Fruit fly (Drosophila melanogaster) whole organism, embryonic: ENCODE measurements around the gene Elo68alpha.

Source experiments
- ATbp ChIP-seq: fragments of 200-800 bp; sonication (Bioruptor generic); optimal IDR thresholded peaks from 2 replicates; lab custom pipeline; 2017; ENCODE audit warnings: missing biosample characterization, mild to moderate bottlenecking, missing genetic modification characterization, missing genetic modification reagents
- Antp ChIP-seq: fragments of 200-800 bp; sonication (Bioruptor generic); optimal IDR thresholded peaks from 3 replicates; lab custom pipeline; 2016; ENCODE audit warnings: missing biosample characterization, missing genetic modification characterization
- Asciz ChIP-seq: fragments of 200-800 bp; sonication (Bioruptor generic); optimal IDR thresholded peaks from 2 replicates; lab custom pipeline; 2017; ENCODE audit warnings: missing biosample characterization, mild to moderate bottlenecking, missing genetic modification characterization, missing genetic modification reagents
- C15 ChIP-seq: fragments of 200-800 bp; sonication (Bioruptor generic); IDR thresholded peaks from 3 replicates; pipeline ENCODE4 v1.3.6; 2022; ENCODE audit warnings: missing biosample characterization, missing genetic modification characterization
- CG10267 ChIP-seq: fragments of 200-800 bp; sonication (Bioruptor generic); optimal IDR thresholded peaks from 2 replicates; lab custom pipeline; 2018; ENCODE audit warnings: missing biosample characterization, mild to moderate bottlenecking, missing genetic modification characterization, moderate library complexity
- CG10543 ChIP-seq: fragments of 200-800 bp; sonication (Bioruptor generic); optimal IDR thresholded peaks from 3 replicates; lab custom pipeline; 2017; ENCODE audit warnings: missing biosample characterization, mild to moderate bottlenecking, missing genetic modification characterization, moderate library complexity
- CG10979 ChIP-seq: fragments of 200-800 bp; sonication (Bioruptor generic); optimal IDR thresholded peaks from 2 replicates; lab custom pipeline; 2018; ENCODE audit warnings: missing biosample characterization, mild to moderate bottlenecking, missing genetic modification characterization, moderate library complexity
- CG12071 ChIP-seq: fragments of 200-800 bp; sonication (Bioruptor generic); optimal IDR thresholded peaks from 3 replicates; lab custom pipeline; 2018; ENCODE audit warnings: missing biosample characterization, mild to moderate bottlenecking, missing genetic modification characterization
- CG13424 ChIP-seq: fragments of 200-800 bp; sonication (Bioruptor generic); optimal IDR thresholded peaks from 2 replicates; lab custom pipeline; 2019; ENCODE audit warnings: missing biosample characterization, mild to moderate bottlenecking, missing genetic modification characterization, moderate library complexity
- CG14710 ChIP-seq: fragments of 200-800 bp; sonication (Bioruptor generic); optimal IDR thresholded peaks from 3 replicates; lab custom pipeline; 2019; ENCODE audit warnings: missing biosample characterization, mild to moderate bottlenecking, missing genetic modification characterization, moderate library complexity
- CG15514 ChIP-seq: fragments of 200-800 bp; sonication (Bioruptor generic); optimal IDR thresholded peaks from 3 replicates; lab custom pipeline; 2017; ENCODE audit warnings: missing biosample characterization, missing genetic modification characterization, mild to moderate bottlenecking, moderate library complexity, missing genetic modification reagents
- CG1603 ChIP-seq: fragments of 200-800 bp; sonication (Bioruptor generic); optimal IDR thresholded peaks from 2 replicates; lab custom pipeline; 2019; ENCODE audit warnings: missing biosample characterization, mild to moderate bottlenecking, missing genetic modification characterization, moderate library complexity
- CG17361 ChIP-seq: fragments of 200-800 bp; sonication (Bioruptor generic); IDR thresholded peaks from 3 replicates; pipeline ENCODE4 v1.3.6; 2022; ENCODE audit warnings: missing biosample characterization, missing genetic modification characterization
- CG17568 ChIP-seq: fragments of 200-800 bp; sonication (Bioruptor generic); optimal IDR thresholded peaks from 2 replicates; lab custom pipeline; 2018; ENCODE audit warnings: missing biosample characterization, mild to moderate bottlenecking, missing genetic modification characterization, moderate library complexity
- CG1792 ChIP-seq: fragments of 200-800 bp; sonication (Bioruptor generic); optimal IDR thresholded peaks from 2 replicates; lab custom pipeline; 2016; ENCODE audit warnings: missing biosample characterization, missing genetic modification characterization
- CG18262 ChIP-seq: fragments of 200-800 bp; optimal IDR thresholded peaks from 3 replicates; lab custom pipeline; 2019; ENCODE audit warnings: missing biosample characterization, mild to moderate bottlenecking, missing genetic modification characterization, moderate library complexity
- CG3281 ChIP-seq: fragments of 200-800 bp; sonication (Bioruptor generic); optimal IDR thresholded peaks from 3 replicates; lab custom pipeline; 2017; ENCODE audit warnings: missing biosample characterization, mild to moderate bottlenecking, missing genetic modification characterization
- CG33213 ChIP-seq: fragments of 200-800 bp; sonication (Bioruptor generic); optimal IDR thresholded peaks from 3 replicates; lab custom pipeline; 2016; ENCODE audit warnings: missing biosample characterization, missing genetic modification characterization
- CG43689 ChIP-seq: fragments of 200-800 bp; sonication (Bioruptor generic); IDR thresholded peaks from 2 replicates; pipeline ENCODE4 v1.3.6; 2022; ENCODE audit warnings: missing biosample characterization, missing genetic modification characterization
- CG4424 ChIP-seq: fragments of 200-800 bp; sonication (Bioruptor generic); optimal IDR thresholded peaks from 3 replicates; lab custom pipeline; 2016; ENCODE audit warnings: missing biosample characterization, missing genetic modification characterization
- CG4854 ChIP-seq: fragments of 200-800 bp; sonication (Bioruptor generic); optimal IDR thresholded peaks from 2 replicates; lab custom pipeline; 2016; ENCODE audit warnings: missing biosample characterization, missing genetic modification characterization, inconsistent platforms
- CG5180 ChIP-seq: fragments of 200-800 bp; sonication (Bioruptor generic); optimal IDR thresholded peaks from 3 replicates; lab custom pipeline; 2017; ENCODE audit warnings: missing biosample characterization, missing genetic modification characterization, mild to moderate bottlenecking, moderate library complexity, missing genetic modification reagents
- CG6813 ChIP-seq: fragments of 200-800 bp; sonication (Bioruptor generic); optimal IDR thresholded peaks from 2 replicates; lab custom pipeline; 2017; ENCODE audit warnings: missing biosample characterization, missing genetic modification characterization, mild to moderate bottlenecking, moderate library complexity, missing genetic modification reagents
- CG7556 ChIP-seq: fragments of 200-800 bp; sonication (Bioruptor generic); optimal IDR thresholded peaks from 2 replicates; lab custom pipeline; 2017; ENCODE audit warnings: missing biosample characterization, mild to moderate bottlenecking, missing genetic modification characterization
- D19A ChIP-seq: fragments of 200-800 bp; optimal IDR thresholded peaks from 3 replicates; lab custom pipeline; 2019; ENCODE audit warnings: missing biosample characterization, mild to moderate bottlenecking, missing genetic modification characterization, moderate library complexity
- Dbx ChIP-seq: fragments of 200-800 bp; sonication (Bioruptor generic); IDR thresholded peaks from 3 replicates; pipeline ENCODE4 v1.3.6; 2022; ENCODE audit warnings: missing biosample characterization, missing genetic modification characterization
- Dek ChIP-seq: fragments of 200-800 bp; sonication (Bioruptor generic); optimal IDR thresholded peaks from 3 replicates; lab custom pipeline; 2019; ENCODE audit warnings: missing biosample characterization, mild to moderate bottlenecking, missing genetic modification characterization, moderate library complexity
- Eip74EF ChIP-seq, 2 experiments: fragments of 200-800 bp in 1 of 2; fragments of >200 bp in 1 of 2; sonication (Bioruptor generic) in 1 of 2; optimal IDR thresholded peaks; 2 replicates each; lab custom pipeline; 2017 to 2019; ENCODE audit warnings: missing biosample characterization in 2 of 2, missing genetic modification characterization in 2 of 2, mild to moderate bottlenecking in 1 of 2, moderate library complexity in 1 of 2
- Fer1 ChIP-seq: fragments of 200-800 bp; sonication (Bioruptor generic); optimal IDR thresholded peaks from 2 replicates; lab custom pipeline; 2017; ENCODE audit warnings: missing biosample characterization, mild to moderate bottlenecking, missing genetic modification characterization
- HHEX ChIP-seq: fragments of 200-800 bp; sonication (Bioruptor generic); optimal IDR thresholded peaks from 3 replicates; lab custom pipeline; 2017; ENCODE audit warnings: missing biosample characterization, mild to moderate bottlenecking, missing genetic modification characterization, missing genetic modification reagents
- Max ChIP-seq: fragments of 200-800 bp; sonication (Bioruptor generic); optimal IDR thresholded peaks from 2 replicates; lab custom pipeline; 2016; ENCODE audit warnings: missing biosample characterization, mild to moderate bottlenecking, missing genetic modification characterization
- Meics ChIP-seq: fragments of 200-800 bp; sonication (Bioruptor generic); optimal IDR thresholded peaks from 2 replicates; lab custom pipeline; 2017; ENCODE audit warnings: missing biosample characterization, mild to moderate bottlenecking, missing genetic modification characterization
- NC2α ChIP-seq: fragments of 200-800 bp; sonication (Bioruptor generic); optimal IDR thresholded peaks from 2 replicates; lab custom pipeline; 2016; ENCODE audit warnings: missing biosample characterization, missing genetic modification characterization
- Sox100B ChIP-seq: fragments of 200-800 bp; sonication (Bioruptor generic); optimal IDR thresholded peaks from 3 replicates; lab custom pipeline; 2018; ENCODE audit warnings: missing biosample characterization, mild to moderate bottlenecking, missing genetic modification characterization
- Sry-β ChIP-seq: fragments of 200-800 bp; sonication (Bioruptor generic); optimal IDR thresholded peaks from 2 replicates; lab custom pipeline; 2018; ENCODE audit warnings: missing biosample characterization, mild to moderate bottlenecking, missing genetic modification characterization, moderate library complexity
- Sry-δ ChIP-seq: fragments of 200-800 bp; sonication (Bioruptor generic); optimal IDR thresholded peaks from 2 replicates; lab custom pipeline; 2016; ENCODE audit warnings: missing biosample characterization, missing genetic modification characterization
- br ChIP-seq: fragments of >200 bp; optimal IDR thresholded peaks from 2 replicates; lab custom pipeline; 2017
- caup ChIP-seq: fragments of 200-800 bp; sonication (Bioruptor generic); optimal IDR thresholded peaks from 3 replicates; lab custom pipeline; 2017; ENCODE audit warnings: missing biosample characterization, mild to moderate bottlenecking, missing genetic modification characterization, moderate library complexity; ENCODE audit not compliant: severe bottlenecking
- chif ChIP-seq, 2 experiments: fragments of 200-800 bp; sonication (Bioruptor generic); optimal IDR thresholded peaks; 3 replicates each; lab custom pipeline; 2016; ENCODE audit warnings: missing biosample characterization in 2 of 2, missing genetic modification characterization in 2 of 2
- fd96Cb ChIP-seq: fragments of 200-800 bp; sonication (Bioruptor generic); optimal IDR thresholded peaks from 2 replicates; lab custom pipeline; 2018; ENCODE audit warnings: missing biosample characterization, mild to moderate bottlenecking, missing genetic modification characterization, moderate library complexity
- gcm ChIP-seq: fragments of 200-800 bp; sonication (Bioruptor generic); optimal IDR thresholded peaks from 2 replicates; lab custom pipeline; 2019; ENCODE audit warnings: missing biosample characterization, mild to moderate bottlenecking, missing genetic modification characterization, moderate library complexity
- insv ChIP-seq, 2 experiments: fragments of 200-800 bp; sonication (Bioruptor generic); optimal IDR thresholded peaks; 3 replicates each; lab custom pipeline; 2016 to 2018; ENCODE audit warnings: missing biosample characterization in 2 of 2, missing genetic modification characterization in 2 of 2
- lab ChIP-seq: fragments of 200-800 bp; sonication (Bioruptor generic); optimal IDR thresholded peaks from 3 replicates; lab custom pipeline; 2017; ENCODE audit warnings: missing biosample characterization, missing genetic modification characterization, mild to moderate bottlenecking, moderate library complexity, missing genetic modification reagents
- tap ChIP-seq: fragments of 200-800 bp; optimal IDR thresholded peaks from 3 replicates; lab custom pipeline; 2019; ENCODE audit warnings: missing biosample characterization, mild to moderate bottlenecking, missing genetic modification characterization, moderate library complexity
- trh ChIP-seq: fragments of 200-800 bp; sonication (Bioruptor generic); optimal IDR thresholded peaks from 2 replicates; lab custom pipeline; 2016; ENCODE audit warnings: missing biosample characterization, missing genetic modification characterization
- unpg ChIP-seq: fragments of 200-800 bp; sonication (Bioruptor generic); optimal IDR thresholded peaks from 3 replicates; lab custom pipeline; 2018; ENCODE audit warnings: missing biosample characterization, mild to moderate bottlenecking, missing genetic modification characterization, moderate library complexity
- vvl ChIP-seq: fragments of 200-800 bp; sonication (Bioruptor generic); IDR thresholded peaks from 2 replicates; pipeline ENCODE4 v1.3.6; 2022; ENCODE audit warnings: missing biosample characterization, missing genetic modification characterization
- wek ChIP-seq: fragments of 200-800 bp; sonication (Bioruptor generic); optimal IDR thresholded peaks from 3 replicates; lab custom pipeline; 2018; ENCODE audit warnings: missing biosample characterization, mild to moderate bottlenecking, missing genetic modification characterization, moderate library complexity

Gene Elo68alpha

dm6 chr3L:11107432-11107831 is 4.6 kb upstream of the Elo68alpha start, which contains the start of gene CG32073 (continued):
- TF ChIP-seq CG43689 (GFP tag; lab: Robert Waterston, UW) (no peak), chif (GFP tag; optimal IDR thresholded peaks at IDR 0.05; lab: Kevin White, UChicago) (no peak), CG6813 (peak; percentile 55), Dbx (GFP tag; lab: Robert Waterston, UW) (peak; percentile 25; the same call in 1 of the 3 replicates), fd96Cb (tag; lab: Kevin White, UChicago) (peak; percentile 28), CG10267 (tag; lab: Kevin White, UChicago) (peak; percentile 25), Fer1 (GFP tag; lab: Kevin White, UChicago) (peak; percentile 56), insv (GFP tag; optimal IDR thresholded peaks at IDR 0.05; lab: Kevin White, UChicago) (no peak), gcm (peak; percentile 23), Meics (GFP tag; lab: Kevin White, UChicago) (peak; percentile 17), CG7556 (GFP tag; lab: Kevin White, UChicago) (peak; percentile 17), ATbp (GFP tag; lab: Kevin White, UChicago) (peak; percentile 51), CG17568 (GFP tag; lab: Kevin White, UChicago) (no peak), CG4854 (GFP tag; lab: Kevin White, UChicago) (peak; percentile 28), lab (GFP tag; lab: Kevin White, UChicago) (peak; percentile 75), Antp (GFP tag; lab: Kevin White, UChicago) (no peak), vvl (GFP tag; lab: Robert Waterston, UW) (peak; percentile 36; the same call in 1 of the 2 replicates), C15 (peak; percentile 22; the same call in 1 of the 3 replicates), CG15514 (GFP tag; lab: Kevin White, UChicago) (no peak), tap (tag; lab: Kevin White, UChicago) (peak; percentile 36), unpg (GFP tag; lab: Kevin White, UChicago) (peak; percentile 49), Sry-β (GFP tag; lab: Kevin White, UChicago) (peak; percentile 16), CG14710 (peak; percentile 42), CG18262 (tag; lab: Kevin White, UChicago) (peak; percentile 43), CG10543 (GFP tag; lab: Kevin White, UChicago) (peak; percentile 40), Max (GFP tag; lab: Kevin White, UChicago) (peak; percentile 35), CG33213 (GFP tag; lab: Kevin White, UChicago) (peak; percentile 34), CG4424 (GFP tag; lab: Kevin White, UChicago) (peak; percentile 40), HHEX (GFP tag; lab: Kevin White, UChicago) (peak; percentile 51), CG17361 (GFP tag; lab: Robert Waterston, UW) (peak; percentile 53; the same call in 2 of the 3 replicates), trh (GFP tag; lab: Kevin White, UChicago) (no peak), Asciz (peak; percentile 23), Eip74EF (GFP tag; optimal IDR thresholded peaks at IDR 0.05; lab: Kevin White, UChicago) (no peak), caup (peak; percentile 38), CG1792 (GFP tag; lab: Kevin White, UChicago) (peak; percentile 52), CG1603 (tag; lab: Kevin White, UChicago) (peak; percentile 23), Sry-δ (GFP tag; lab: Kevin White, UChicago) (peak; percentile 29), CG10979 (tag; lab: Kevin White, UChicago) (peak; percentile 33), Sox100B (GFP tag; lab: Kevin White, UChicago) (peak; percentile 66), CG13424 (tag; lab: Kevin White, UChicago) (no peak), NC2α (no peak), CG3281 (GFP tag; lab: Kevin White, UChicago) (peak; percentile 2), wek (GFP tag; lab: Kevin White, UChicago) (peak; percentile 40), Dek (tag; lab: Kevin White, UChicago) (peak; percentile 17), D19A (tag; lab: Kevin White, UChicago) (peak; percentile 48), CG12071 (GFP tag; lab: Kevin White, UChicago) (peak; percentile 75), CG5180 (GFP tag; lab: Kevin White, UChicago) (peak; percentile 42), br (lab: Kevin White, UChicago) (no peak)
- TF ChIP-seq, all 482 proteins: peak for 57
